Fruit fly (Drosophila melanogaster) whole organism: Measurements from ENCODE around the gene capt.

Experiments
- CG8478 ChIP-seq: fragments of >200 bp; optimal IDR thresholded peaks from 2 replicates; lab custom pipeline; 2018; ENCODE audit warnings: inconsistent platforms
- pan ChIP-seq: fragments of >200 bp; optimal IDR thresholded peaks from 2 replicates; lab custom pipeline; 2017
- psq ChIP-seq: fragments of >200 bp; optimal IDR thresholded peaks from 2 replicates; lab custom pipeline; 2017

DNA sequence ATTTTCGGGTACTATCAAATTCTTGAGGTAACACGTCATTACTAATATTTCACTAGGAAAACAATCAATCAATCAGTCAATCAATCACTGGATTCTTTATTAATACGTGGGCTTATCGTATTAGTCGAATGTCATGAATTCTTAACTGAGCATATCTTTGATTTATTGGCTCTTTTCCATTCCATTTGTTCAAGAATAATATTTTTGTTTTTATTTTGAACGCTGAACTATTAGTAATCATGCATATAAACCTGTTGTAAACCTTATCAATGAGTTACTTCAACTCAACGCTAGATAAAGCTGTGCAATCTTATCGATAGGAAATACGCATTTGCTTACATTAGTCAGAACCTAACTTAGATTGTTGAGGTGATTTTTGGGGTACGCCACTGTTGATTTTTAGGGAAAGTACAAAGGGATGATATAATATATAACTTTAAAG, 43.4 kb upstream of the capt start:
- TF ChIP-seq psq (lab: Kevin White, UChicago) (no peak), pan (no peak), CG8478 (lab: Kevin White, UChicago) (no peak)
